Worm (Caenorhabditis elegans) whole organism, L4 larva: ENCODE data around the gene ftn-1.

Experiments used
- F44E2.7 ChIP-seq: fragments of 200-800 bp; sonication (Bioruptor generic); IDR thresholded peaks from 2 replicates; pipeline ENCODE4 v2.1.2; 2022; ENCODE audit warnings: missing genetic modification characterization, missing compliant biosample characterization
- T26A8.4 ChIP-seq: fragments of 200-800 bp; sonication (Bioruptor generic); IDR thresholded peaks from 2 replicates; pipeline ENCODE4 v1.3.6; 2022; ENCODE audit warnings: missing genetic modification characterization, missing compliant biosample characterization
- ZK337.2 ChIP-seq: fragments of 200-800 bp; sonication (Bioruptor generic); IDR thresholded peaks from 2 replicates; pipeline ENCODE4 v1.3.6; 2022; ENCODE audit warnings: missing genetic modification reagents, missing genetic modification characterization, missing compliant biosample characterization
- ZK546.5 ChIP-seq, 2 experiments: sonication (generic microtip); optimal IDR thresholded peaks; 2 replicates each; lab custom pipeline; 2017; ENCODE audit warnings: missing biosample characterization in 2 of 2, missing genetic modification characterization in 2 of 2
- aha-1 ChIP-seq: fragments of 150-350 bp; peaks from one replicate; lab custom pipeline; 2014; ENCODE audit warnings: missing biosample characterization, missing genetic modification characterization
- ceh-20 ChIP-seq: fragments of 200-800 bp; sonication (Bioruptor generic); IDR thresholded peaks from 2 replicates; pipeline ENCODE4 v1.3.6; 2022; ENCODE audit warnings: missing genetic modification reagents, missing genetic modification characterization, missing compliant biosample characterization
- ceh-28 ChIP-seq: fragments of 150-350 bp; optimal IDR thresholded peaks from 2 replicates; lab custom pipeline; 2014; ENCODE audit warnings: missing biosample characterization, missing genetic modification reagents, missing genetic modification characterization
- ceh-62 ChIP-seq: sonication (generic microtip); optimal IDR thresholded peaks from 2 replicates; lab custom pipeline; 2017; ENCODE audit warnings: missing biosample characterization, missing genetic modification characterization
- ceh-82 ChIP-seq: sonication (generic microtip); optimal IDR thresholded peaks from 2 replicates; lab custom pipeline; 2017; ENCODE audit warnings: missing biosample characterization, missing genetic modification characterization
- ces-1 ChIP-seq: fragments of 150-350 bp; sonication (generic microtip); optimal IDR thresholded peaks from 4 replicates; lab custom pipeline; 2014; ENCODE audit warnings: missing biosample characterization, missing genetic modification reagents, missing genetic modification characterization
- cey-2 ChIP-seq: sonication (generic microtip); optimal IDR thresholded peaks from 3 replicates; lab custom pipeline; 2017; ENCODE audit warnings: missing genetic modification characterization, mild to moderate bottlenecking, missing compliant biosample characterization, antibody characterized with exemption, borderline replicate concordance; ENCODE audit not compliant: insufficient read depth
- ctbp-1 ChIP-seq: fragments of 200-800 bp; sonication (Bioruptor generic); IDR thresholded peaks from 2 replicates; pipeline ENCODE4 v1.3.6; 2022; ENCODE audit warnings: missing genetic modification reagents, missing genetic modification characterization, missing compliant biosample characterization
- daf-12 ChIP-seq: fragments of 150-350 bp; optimal IDR thresholded peaks from 2 replicates; lab custom pipeline; 2014; ENCODE audit warnings: missing biosample characterization, missing genetic modification reagents, missing genetic modification characterization
- daf-19 ChIP-seq: fragments of 200-800 bp; sonication (Bioruptor generic); conservative IDR thresholded peaks from 2 replicates; pipeline ENCODE4 v1.3.6; 2022; ENCODE audit warnings: missing genetic modification characterization, missing compliant biosample characterization
- daf-8 ChIP-seq: fragments of 200-800 bp; sonication (Bioruptor generic); IDR thresholded peaks from 2 replicates; pipeline ENCODE4 v1.3.6; 2022; ENCODE audit warnings: missing genetic modification characterization, missing compliant biosample characterization
- dmd-6 ChIP-seq: fragments of 200-800 bp; sonication (Bioruptor generic); IDR thresholded peaks from 2 replicates; pipeline ENCODE4 v1.3.6; 2022; ENCODE audit warnings: missing genetic modification reagents, missing genetic modification characterization, missing compliant biosample characterization
- dmd-8 ChIP-seq: fragments of 200-800 bp; sonication (Bioruptor generic); IDR thresholded peaks from 2 replicates; pipeline ENCODE4 v1.3.6; 2022; ENCODE audit warnings: missing genetic modification characterization, missing compliant biosample characterization
- dpl-1 ChIP-seq: fragments of 150-350 bp; optimal IDR thresholded peaks from 2 replicates; lab custom pipeline; 2014; ENCODE audit warnings: missing biosample characterization, missing genetic modification reagents, missing genetic modification characterization
- gei-8 ChIP-seq: fragments of 200-800 bp; sonication (Bioruptor generic); optimal IDR thresholded peaks from 2 replicates; lab custom pipeline; 2018; ENCODE audit warnings: mild to moderate bottlenecking, missing genetic modification characterization, missing compliant biosample characterization
- hmg-1.1 ChIP-seq: fragments of 200-800 bp; sonication (Bioruptor generic); IDR thresholded peaks from 2 replicates; pipeline ENCODE4 v1.3.6; 2022; ENCODE audit warnings: missing genetic modification reagents, missing genetic modification characterization, missing compliant biosample characterization
- lim-7 ChIP-seq: fragments of 200-800 bp; sonication (Bioruptor generic); IDR thresholded peaks from 2 replicates; pipeline ENCODE4 v1.3.6; 2022; ENCODE audit warnings: missing genetic modification characterization, missing compliant biosample characterization
- lin-1 ChIP-seq: fragments of 200-800 bp; sonication (Bioruptor generic); IDR thresholded peaks from 2 replicates; pipeline ENCODE4 v1.3.6; 2022; ENCODE audit warnings: missing genetic modification reagents, missing genetic modification characterization, missing compliant biosample characterization
- lin-15B ChIP-seq: fragments of 150-350 bp; sonication (generic microtip); optimal IDR thresholded peaks from 3 replicates; lab custom pipeline; 2014; ENCODE audit warnings: missing biosample characterization, missing genetic modification characterization
- lin-29 ChIP-seq: fragments of 200-800 bp; sonication (Bioruptor generic); IDR thresholded peaks from 2 replicates; pipeline ENCODE4 v1.3.6; 2022; ENCODE audit warnings: missing genetic modification reagents, missing genetic modification characterization, missing compliant biosample characterization
- lin-38 ChIP-seq: fragments of 200-800 bp; sonication (Bioruptor generic); IDR thresholded peaks from 2 replicates; pipeline ENCODE4 v1.3.6; 2022; ENCODE audit warnings: missing genetic modification reagents, missing genetic modification characterization, missing compliant biosample characterization
- madf-5 ChIP-seq, 2 experiments: fragments of 200-800 bp; sonication (Bioruptor generic); IDR thresholded peaks; 2 replicates each; pipeline ENCODE4 v1.3.6; 2022; ENCODE audit warnings: missing compliant biosample characterization in 2 of 2, missing genetic modification characterization in 2 of 2
- madf-9 ChIP-seq: fragments of 200-800 bp; sonication (Bioruptor generic); conservative IDR thresholded peaks from 2 replicates; pipeline ENCODE4 v1.3.6; 2022; ENCODE audit warnings: missing genetic modification reagents, missing genetic modification characterization, missing compliant biosample characterization
- mdt-29 ChIP-seq: fragments of 200-800 bp; sonication (Bioruptor generic); IDR thresholded peaks from 2 replicates; pipeline ENCODE4 v1.3.6; 2022; ENCODE audit warnings: missing genetic modification reagents, missing genetic modification characterization, missing compliant biosample characterization
- nhr-102 ChIP-seq: sonication (generic microtip); optimal IDR thresholded peaks from 2 replicates; lab custom pipeline; 2016; ENCODE audit warnings: mild to moderate bottlenecking, missing genetic modification characterization, moderate library complexity, missing compliant biosample characterization
- nhr-237 ChIP-seq: sonication (generic microtip); optimal IDR thresholded peaks from 2 replicates; lab custom pipeline; 2017; ENCODE audit warnings: missing biosample characterization, missing genetic modification characterization
- nhr-41 ChIP-seq: fragments of 200-800 bp; sonication (Bioruptor generic); IDR thresholded peaks from 2 replicates; pipeline ENCODE4 v1.3.6; 2022; ENCODE audit warnings: missing genetic modification reagents, missing genetic modification characterization, missing compliant biosample characterization
- nhr-42 ChIP-seq: fragments of 200-800 bp; sonication (Bioruptor generic); IDR thresholded peaks from 2 replicates; pipeline ENCODE4 v1.3.6; 2022; ENCODE audit warnings: missing genetic modification characterization, missing compliant biosample characterization
- sdz-12 ChIP-seq: fragments of 200-800 bp; sonication (Bioruptor generic); optimal IDR thresholded peaks from 2 replicates; lab custom pipeline; 2018; ENCODE audit warnings: mild to moderate bottlenecking, missing genetic modification characterization, missing compliant biosample characterization
- tag-97 ChIP-seq: fragments of 200-800 bp; sonication (Bioruptor generic); IDR thresholded peaks from 2 replicates; pipeline ENCODE4 v1.3.6; 2022; ENCODE audit warnings: missing genetic modification characterization, missing compliant biosample characterization
- tra-1 ChIP-seq: fragments of 200-800 bp; sonication (Bioruptor generic); IDR thresholded peaks from 2 replicates; pipeline ENCODE4 v1.3.6; 2022; ENCODE audit warnings: missing genetic modification reagents, missing genetic modification characterization, missing compliant biosample characterization
- unc-39 ChIP-seq: sonication (generic microtip); optimal IDR thresholded peaks from 2 replicates; lab custom pipeline; 2017; ENCODE audit warnings: missing biosample characterization, missing genetic modification characterization
- zfp-3 ChIP-seq: fragments of 200-800 bp; sonication (Bioruptor generic); conservative IDR thresholded peaks from 2 replicates; pipeline ENCODE4 v1.3.6; 2022; ENCODE audit warnings: missing genetic modification reagents, missing genetic modification characterization, missing compliant biosample characterization

Gene ftn-1

DNA sequence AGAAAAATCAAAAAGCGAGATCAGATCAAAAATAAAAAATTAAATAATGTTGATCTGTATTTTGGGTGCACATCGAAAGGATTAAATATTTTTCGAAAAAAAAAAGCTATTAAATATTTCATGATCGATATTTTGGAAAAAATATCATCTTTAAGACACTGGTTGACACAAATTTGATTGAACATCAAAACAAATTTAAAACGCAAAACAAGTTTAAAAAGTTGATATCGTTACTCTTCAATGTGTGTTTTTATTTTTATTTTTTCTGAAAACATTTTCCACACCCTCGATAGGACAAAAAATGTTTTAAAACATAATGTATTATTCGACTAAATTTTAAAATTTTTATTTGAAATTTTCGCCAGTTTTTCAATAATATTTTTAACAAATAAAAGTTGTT lies 9.4 kb downstream of the ftn-1 start, which contains the start of gene C54F6.12 (continued):
- no peak for TF ChIP-seq madf-5 (GFP tag; IDR thresholded peaks at IDR 0.05; lab: Robert Waterston, UW)
- TF ChIP-seq unc-39 = no peak

DNA sequence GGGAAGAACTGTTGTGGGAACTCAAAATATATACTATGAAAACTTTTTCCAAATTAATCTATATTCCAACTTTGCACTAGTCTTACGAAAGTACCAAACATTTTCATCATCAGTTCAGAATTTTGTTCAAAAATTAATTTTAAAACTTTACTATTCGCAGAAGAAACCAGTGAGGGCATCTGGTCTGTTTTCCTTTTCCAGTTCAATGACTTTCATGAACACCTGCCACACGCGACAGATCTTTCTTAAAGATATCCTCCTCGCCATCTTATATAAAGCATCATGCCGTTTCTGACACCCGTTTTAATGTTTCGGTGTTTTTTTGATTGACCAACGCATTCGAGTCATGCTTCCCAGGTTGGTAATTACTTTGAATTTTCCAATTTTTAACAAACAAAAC lies 14.4 kb downstream of the ftn-1 start, which contains the start of gene C54F6.3:
TSS of gene C54F6.3 (plus strand) at position 301 of the 400 bp plus-strand sequence.
- no peak for TF ChIP-seq nhr-102 (tag; lab: Kevin White, UChicago)
- no peak for TF ChIP-seq lin-1 (GFP tag; lab: Robert Waterston, UW)
- TF ChIP-seq unc-39 = no peak
- TF ChIP-seq gei-8 (GFP tag; lab: Kevin White, UChicago) = no peak
- no peak for TF ChIP-seq ceh-62 (tag; lab: Kevin White, UChicago)
- no peak for TF ChIP-seq tra-1 (GFP tag; lab: Robert Waterston, UW)
- no peak for TF ChIP-seq aha-1 (tag; lab: Kevin White, UChicago)
- no peak for TF ChIP-seq dpl-1 (GFP tag; lab: Kevin White, UChicago)

DNA sequence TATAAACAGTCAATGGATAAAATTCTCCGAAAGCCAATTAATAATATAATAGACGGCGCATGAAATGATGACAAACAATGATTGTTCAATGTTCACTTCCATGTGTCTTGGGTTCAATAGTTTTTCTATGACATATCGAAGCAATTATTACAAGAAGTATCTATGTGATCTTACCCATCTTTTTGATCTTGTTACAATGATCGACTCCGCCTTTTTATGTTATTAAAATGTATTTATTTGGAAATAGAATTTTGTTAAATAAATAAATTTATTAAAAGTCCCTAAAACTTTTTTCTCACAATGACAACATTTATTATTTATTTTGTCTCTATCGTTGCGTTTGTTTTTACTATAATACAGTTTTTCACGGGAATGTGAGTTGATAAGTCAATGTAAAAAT lies 17.5 kb downstream of the ftn-1 start, which contains the start of gene swt-2:
TSS of gene swt-2 (plus strand) at position 301 of the 400 bp plus-strand sequence.
- TF ChIP-seq dmd-6 (GFP tag; lab: Robert Waterston, UW) (no peak), lim-7 (no peak), sdz-12 (GFP tag; lab: Kevin White, UChicago) (no peak), hmg-1.1 (no peak), ZK337.2 (no peak)
- TF ChIP-seq, all 104 proteins: peak for 0

DNA sequence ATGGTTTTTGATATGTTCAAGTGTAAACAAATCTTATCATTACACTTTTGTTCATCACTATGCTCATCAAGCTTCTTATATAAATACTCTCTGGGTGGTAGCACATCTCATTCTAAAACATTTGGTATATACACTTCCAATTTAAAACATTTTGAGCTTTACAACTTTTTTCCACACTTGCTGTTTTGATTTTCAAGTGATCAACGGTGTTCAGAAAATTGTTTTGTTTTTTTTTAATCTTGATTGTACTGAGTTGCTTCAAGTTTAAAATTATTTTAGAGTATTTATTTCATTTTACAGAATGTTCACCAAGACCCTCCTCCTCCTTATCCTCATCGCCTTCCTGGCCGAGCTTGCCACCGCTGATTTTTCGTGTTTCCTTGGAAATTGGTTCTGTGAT lies 18.6 kb downstream of the ftn-1 start, which contains the start of gene C54F6.5:
TSS of gene C54F6.5 (plus strand) at position 301 of the 400 bp plus-strand sequence.
- TF ChIP-seq zfp-3 (no peak), nhr-42 (GFP tag; lab: Robert Waterston, UW) (no peak), lin-29 (GFP tag; lab: Robert Waterston, UW) (no peak), daf-19 (GFP tag; lab: Robert Waterston, UW) (no peak), ctbp-1 (GFP tag; lab: Robert Waterston, UW) (no peak), ceh-62 (tag; lab: Kevin White, UChicago) (no peak), ceh-82 (no peak), aha-1 (tag; lab: Kevin White, UChicago) (no peak), dmd-8 (GFP tag; lab: Robert Waterston, UW) (no peak)

DNA sequence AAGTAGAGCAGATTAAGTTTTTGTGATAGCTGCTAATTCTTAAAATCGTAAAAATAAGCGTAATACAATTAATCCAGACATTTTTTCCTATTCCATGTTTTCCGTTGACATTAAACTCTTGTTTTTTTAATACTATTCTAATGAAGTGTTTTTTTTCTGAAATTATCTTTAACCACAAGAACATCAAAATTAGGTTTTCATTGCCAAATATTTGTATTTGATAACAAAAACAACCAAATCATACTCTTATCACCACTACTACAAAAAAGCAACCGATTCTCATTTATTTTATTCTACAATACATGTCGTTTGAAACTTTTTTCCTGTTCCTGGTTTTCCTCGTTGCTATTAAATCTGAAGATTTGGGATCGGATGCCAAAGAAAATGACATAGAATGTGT lies 20.2 kb downstream of the ftn-1 start, which contains the start of gene C54F6.17:
TSS of gene C54F6.17 (plus strand) at position 301 of the 400 bp plus-strand sequence.
- TF ChIP-seq cey-2 (tag; lab: Kevin White, UChicago) = no peak
- no peak for TF ChIP-seq dpl-1 (GFP tag; lab: Kevin White, UChicago)
- TF ChIP-seq mdt-29 (GFP tag; lab: Robert Waterston, UW) = no peak
- TF ChIP-seq ceh-20 (GFP tag; lab: Robert Waterston, UW) = no peak
- TF ChIP-seq, all 104 proteins: peak for 0

DNA sequence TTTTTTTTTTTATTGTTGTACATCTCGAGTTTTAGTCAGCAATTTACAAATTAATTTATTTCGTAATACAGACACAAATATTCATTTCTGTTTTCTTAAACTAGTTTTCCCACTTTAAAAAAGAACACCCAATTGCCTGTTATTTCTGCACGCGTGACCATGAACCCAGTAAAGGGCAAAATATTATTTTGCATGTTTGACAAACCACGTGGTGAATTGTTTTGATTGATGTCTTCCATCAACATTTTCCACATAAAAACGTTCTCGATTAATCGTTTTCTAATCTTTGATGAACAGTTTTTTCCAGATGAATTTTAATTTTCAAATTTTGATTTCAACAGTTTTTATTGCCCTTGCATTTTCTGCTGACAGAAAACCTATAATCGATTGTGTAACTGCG lies 21.7 kb downstream of the ftn-1 start, which contains the start of gene C54F6.18:
TSS of gene C54F6.18 (plus strand) at position 301 of the 400 bp plus-strand sequence.
- TF ChIP-seq ZK546.5 (tag; optimal IDR thresholded peaks at IDR 0.05; lab: Kevin White, UChicago) = no peak
- TF ChIP-seq lin-1 (GFP tag; lab: Robert Waterston, UW) = no peak
- no peak for TF ChIP-seq lin-38 (GFP tag; lab: Robert Waterston, UW)
- TF ChIP-seq nhr-42 (GFP tag; lab: Robert Waterston, UW) = no peak
- no peak for TF ChIP-seq T26A8.4 (GFP tag; lab: Robert Waterston, UW)
- no peak for TF ChIP-seq madf-9
- TF ChIP-seq gei-8 (GFP tag; lab: Kevin White, UChicago) = no peak
- TF ChIP-seq nhr-237 = no peak
- TF ChIP-seq ceh-82 = no peak
- no peak for TF ChIP-seq mdt-29 (GFP tag; lab: Robert Waterston, UW)
- no peak for TF ChIP-seq tag-97 (GFP tag; lab: Robert Waterston, UW)
- no peak for TF ChIP-seq nhr-41 (GFP tag; lab: Robert Waterston, UW)
- TF ChIP-seq dmd-8 (GFP tag; lab: Robert Waterston, UW) = no peak
- TF ChIP-seq ceh-28 = no peak
- TF ChIP-seq ces-1 = no peak
- TF ChIP-seq ceh-20 (GFP tag; lab: Robert Waterston, UW) = no peak
- TF ChIP-seq F44E2.7 (GFP tag; lab: Robert Waterston, UW) = no peak
- no peak for TF ChIP-seq daf-12 (tag; lab: Kevin White, UChicago)
- no peak for TF ChIP-seq daf-8 (GFP tag; lab: Robert Waterston, UW)
- TF ChIP-seq lin-15B (tag; lab: Kevin White, UChicago) = no peak
